Worm (Caenorhabditis elegans) whole organism, L4/young adult: ENCODE results near the gene F45E1.1.

Experiments
- W03F9.2 ChIP-seq: fragments of 150-350 bp; optimal IDR thresholded peaks from 2 replicates; lab custom pipeline; 2014; ENCODE audit warnings: missing biosample characterization, missing genetic modification characterization
- dao-5 ChIP-seq: sonication (generic microtip); optimal IDR thresholded peaks from 2 replicates; lab custom pipeline; 2016; ENCODE audit warnings: missing genotype, missing genetic modification characterization, moderate library complexity, missing compliant biosample characterization
- him-1 ChIP-seq: sonication (generic microtip); optimal IDR thresholded peaks from 2 replicates; lab custom pipeline; 2016; ENCODE audit warnings: missing genotype, missing genetic modification reagents, missing genetic modification characterization, missing compliant biosample characterization

- TF ChIP-seq him-1 (tag; lab: Kevin White, UChicago) (no peak), W03F9.2 (tag; lab: Kevin White, UChicago) (no peak), dao-5 (tag; lab: Kevin White, UChicago) (no peak)
Measured at ce11 chrX:7953695-7954094, 49.8 kb upstream of the F45E1.1 start.
